Fruit fly (Drosophila melanogaster): Measurements from ENCODE around the gene CG42827.

The CG42827 gene

DNA sequence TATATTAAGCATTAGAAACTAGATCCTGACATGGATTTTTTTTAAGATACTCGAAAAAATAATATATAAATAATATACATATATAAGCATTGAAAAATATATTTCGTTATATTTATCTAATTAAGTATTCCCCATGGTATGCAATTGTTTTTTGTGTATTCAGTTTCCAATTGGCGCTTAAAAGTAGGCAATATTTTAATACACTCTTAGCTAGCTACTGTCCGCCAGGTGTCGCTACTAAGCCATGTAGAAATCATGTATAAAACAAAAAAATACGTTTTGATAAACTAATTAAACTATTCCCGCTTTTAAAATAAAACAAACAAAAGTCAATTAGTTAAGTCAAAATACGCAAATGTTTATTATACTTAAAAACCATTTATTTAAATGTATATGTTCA lies 41.4 kb upstream of the CG42827 start (continued):
- TF ChIP-seq CG10669 (GFP tag; optimal IDR thresholded peaks at IDR 0.05) (peak; percentile 11), CG6163 (GFP tag; IDR thresholded peaks at IDR 0.05) (no peak), achi (GFP tag; optimal IDR thresholded peaks at IDR 0.05) (peak; percentile 30), fkh (GFP tag; optimal IDR thresholded peaks at IDR 0.05) (peak; percentile 11), Ets21C (GFP tag; optimal IDR thresholded peaks at IDR 0.05) (no peak), salr (GFP tag; optimal IDR thresholded peaks at IDR 0.05) (peak in 1 of 2 experiments; percentile 11), ss (GFP tag; optimal IDR thresholded peaks at IDR 0.05) (no peak), CG15336 (GFP tag; IDR thresholded peaks at IDR 0.05) (no peak), lz (GFP tag; optimal IDR thresholded peaks at IDR 0.05) (peak; percentile 24), CG3919 (GFP tag; optimal IDR thresholded peaks at IDR 0.05) (peak; percentile 66), pdm3 (GFP tag; optimal IDR thresholded peaks at IDR 0.05) (peak; percentile 59), esn (GFP tag; optimal IDR thresholded peaks at IDR 0.05) (peak; percentile 42), CG8632 (GFP tag; optimal IDR thresholded peaks at IDR 0.05) (no peak), Met (GFP tag; optimal IDR thresholded peaks at IDR 0.05) (peak; percentile 60), Eip75B (GFP tag; optimal IDR thresholded peaks at IDR 0.05) (no peak), CG16779 (tag; optimal IDR thresholded peaks at IDR 0.05) (no peak), CG8319 (GFP tag; optimal IDR thresholded peaks at IDR 0.05) (no peak), Gug (GFP tag; IDR thresholded peaks at IDR 0.05) (no peak), Sox15 (GFP tag; optimal IDR thresholded peaks at IDR 0.05) (no peak), spab (GFP tag; optimal IDR thresholded peaks at IDR 0.05) (no peak)

DNA sequence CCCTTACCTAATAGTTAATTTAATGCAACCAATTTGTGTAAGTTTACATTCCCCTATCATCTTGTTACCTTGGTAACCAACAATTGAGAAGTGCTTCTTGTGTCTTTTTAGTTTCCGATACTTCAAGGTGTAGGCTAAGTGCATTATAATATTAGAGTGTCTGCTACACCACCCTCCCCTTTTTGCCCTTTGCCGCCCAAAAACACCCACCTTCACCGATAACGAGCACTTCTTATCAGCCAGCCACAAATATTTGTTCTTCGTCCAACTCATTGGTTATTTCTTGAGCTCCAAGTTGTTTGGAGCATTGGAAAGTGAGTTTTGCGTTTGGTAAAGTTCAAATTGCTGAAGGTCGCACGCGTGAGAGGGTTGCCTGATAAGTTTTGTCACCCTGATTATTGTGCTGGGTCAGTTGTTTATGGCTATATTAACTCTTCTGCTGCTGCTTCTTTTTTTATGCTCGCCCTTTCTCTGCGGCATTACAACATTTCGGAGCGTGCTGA lies 40.8 kb upstream of the CG42827 start:
- TF ChIP-seq fkh (GFP tag; optimal IDR thresholded peaks at IDR 0.05) (peak; percentile 61), OdsH (GFP tag; optimal IDR thresholded peaks at IDR 0.05) (no peak), ss (GFP tag; optimal IDR thresholded peaks at IDR 0.05) (no peak), CG6163 (GFP tag; IDR thresholded peaks at IDR 0.05) (no peak), CG9139 (GFP tag; optimal IDR thresholded peaks at IDR 0.05) (no peak), CG7368 (GFP tag; optimal IDR thresholded peaks at IDR 0.05) (no peak), Met (GFP tag; optimal IDR thresholded peaks at IDR 0.05) (no peak), vri (GFP tag; optimal IDR thresholded peaks at IDR 0.05) (peak; percentile 53), Sox14 (GFP tag; optimal IDR thresholded peaks at IDR 0.05) (no peak)

DNA sequence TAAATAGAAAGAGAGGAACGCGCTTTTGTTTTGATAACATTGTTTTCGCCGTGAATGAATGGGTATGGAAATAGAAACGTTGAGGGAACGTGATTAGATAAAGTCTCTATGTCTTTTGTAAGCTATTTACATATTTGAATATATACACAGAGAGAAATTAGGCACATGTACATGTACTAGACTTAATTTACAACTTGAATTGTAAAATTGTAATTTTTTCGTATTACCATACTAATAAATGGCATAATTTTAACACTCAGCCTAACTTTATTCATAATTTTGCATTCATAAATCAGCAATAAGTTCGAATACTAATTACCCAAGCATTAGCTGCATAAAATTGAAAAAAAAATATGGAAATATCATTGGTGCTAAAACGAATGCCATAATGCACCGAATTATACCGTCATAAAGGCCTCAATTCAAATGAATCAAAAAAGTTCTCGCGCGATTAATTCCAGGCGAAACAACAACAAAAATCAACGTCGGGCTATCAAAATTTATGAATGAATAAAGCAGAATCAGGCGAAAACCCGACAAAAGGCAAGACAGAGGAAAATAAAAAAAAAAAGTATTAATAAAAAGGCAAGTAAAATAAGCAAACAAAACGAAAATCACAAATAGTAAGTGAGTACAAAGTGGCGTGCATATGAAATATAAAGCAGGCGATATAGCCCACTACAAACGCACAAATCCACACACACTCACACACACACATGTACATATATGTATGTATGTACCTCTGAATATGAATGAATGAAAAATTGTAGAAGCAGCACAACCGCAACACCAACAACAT lies 40.0 kb upstream of the CG42827 start:
- TF ChIP-seq CG16779 (tag; optimal IDR thresholded peaks at IDR 0.05) (no peak), CG11294 (GFP tag; IDR thresholded peaks at IDR 0.05) (no peak), Ets96B (tag; optimal IDR thresholded peaks at IDR 0.05) (peak; percentile 10), dac (GFP tag; optimal IDR thresholded peaks at IDR 0.05) (no peak), CG1621 (tag; optimal IDR thresholded peaks at IDR 0.05) (no peak), Smox (GFP tag; optimal IDR thresholded peaks at IDR 0.05) (peak; percentile 2), salr (GFP tag; optimal IDR thresholded peaks at IDR 0.05) (no peak), CG4318 (GFP tag; optimal IDR thresholded peaks at IDR 0.05) (no peak), eg (GFP tag; IDR thresholded peaks at IDR 0.05) (no peak), vri (GFP tag; optimal IDR thresholded peaks at IDR 0.05) (no peak), Ets21C (GFP tag; optimal IDR thresholded peaks at IDR 0.05) (no peak), cyc (GFP tag; optimal IDR thresholded peaks at IDR 0.05) (no peak), Eip78C (GFP tag) (peak; percentile 39), CG15336 (GFP tag; IDR thresholded peaks at IDR 0.05) (0 out of 2 replicates have a peak, but pooled peaks have one; percentile 12), ss (GFP tag; optimal IDR thresholded peaks at IDR 0.05) (peak; percentile 4 to 32), fd59A (GFP tag; optimal IDR thresholded peaks at IDR 0.05) (no peak), Hr39 (GFP tag; optimal IDR thresholded peaks at IDR 0.05) (peak; percentile 21), dsx (GFP tag; optimal IDR thresholded peaks at IDR 0.05; ENCODE audit: poor library complexity, severe bottlenecking) (peak; percentile 46), Sox14 (GFP tag; optimal IDR thresholded peaks at IDR 0.05) (no peak), CG3032 (tag; optimal IDR thresholded peaks at IDR 0.05) (peak; percentile 22), CG10669 (GFP tag; optimal IDR thresholded peaks at IDR 0.05) (peak; percentile 10), CG11762 (GFP tag; optimal IDR thresholded peaks at IDR 0.05; ENCODE audit: insufficient read depth) (no peak), svp (GFP tag) (no peak), CG31627 (GFP tag; optimal IDR thresholded peaks at IDR 0.05) (peak; percentile 2), CG6854 (GFP tag; optimal IDR thresholded peaks at IDR 0.05) (no peak), esn (GFP tag; optimal IDR thresholded peaks at IDR 0.05) (peak; percentile 17), Gug (GFP tag; IDR thresholded peaks at IDR 0.05) (no peak)
